Worm (Caenorhabditis elegans) whole organism, mixed stage, embryonic: ENCODE data around the gene pph-5.

Experiments
- M03D4.4 ChIP-seq: sonication (generic microtip); optimal IDR thresholded peaks from 2 replicates; lab custom pipeline; 2017; ENCODE audit warnings: mild to moderate bottlenecking, missing genetic modification characterization, missing compliant biosample characterization
- ceh-39 ChIP-seq: fragments of 150-350 bp; optimal IDR thresholded peaks from 2 replicates; lab custom pipeline; 2014; ENCODE audit warnings: missing biosample characterization, missing genetic modification characterization
- elt-1 ChIP-seq: sonication (generic microtip); optimal IDR thresholded peaks from 2 replicates; lab custom pipeline; 2017; ENCODE audit warnings: missing genetic modification characterization, mild to moderate bottlenecking, missing compliant biosample characterization, antibody characterized with exemption, moderate library complexity, borderline replicate concordance; ENCODE audit not compliant: insufficient read depth
- ham-2 ChIP-seq: fragments of 200-800 bp; sonication (Bioruptor generic); optimal IDR thresholded peaks from 2 replicates; lab custom pipeline; 2018; ENCODE audit warnings: mild to moderate bottlenecking, missing genetic modification characterization, missing compliant biosample characterization
- mls-2 ChIP-seq: sonication (generic microtip); optimal IDR thresholded peaks from 2 replicates; lab custom pipeline; 2016; ENCODE audit warnings: mild to moderate bottlenecking, missing genetic modification characterization, moderate library complexity, missing compliant biosample characterization
- nhr-237 ChIP-seq: fragments of 150-350 bp; optimal IDR thresholded peaks from 2 replicates; lab custom pipeline; 2014; ENCODE audit warnings: missing biosample characterization, missing genetic modification characterization
- snpc-4 ChIP-seq: fragments of 150-350 bp; optimal IDR thresholded peaks from 2 replicates; lab custom pipeline; 2014; ENCODE audit warnings: missing biosample characterization, missing genetic modification characterization

- TF ChIP-seq ham-2 (GFP tag; lab: Kevin White, UChicago) (no peak), mls-2 (no peak), elt-1 (tag; lab: Kevin White, UChicago) (no peak), ceh-39 (tag; lab: Kevin White, UChicago) (no peak), M03D4.4 (no peak), nhr-237 (tag; lab: Kevin White, UChicago) (no peak), snpc-4 (no peak)
Observed at ce11 chrV:19240129-19240528, 49.8 kb downstream of the pph-5 start, which contains the start of the genes fbxb-115 and fbxb-1.
